Worm (Caenorhabditis elegans) whole organism, L4/young adult: ENCODE results near the gene snap-29.

Source experiments
- W03F9.2 ChIP-seq: fragments of 150-350 bp; optimal IDR thresholded peaks from 2 replicates; lab custom pipeline; 2014; ENCODE audit warnings: missing biosample characterization, missing genetic modification characterization
- dao-5 ChIP-seq: sonication (generic microtip); optimal IDR thresholded peaks from 2 replicates; lab custom pipeline; 2016; ENCODE audit warnings: missing genotype, missing genetic modification characterization, moderate library complexity, missing compliant biosample characterization
- him-1 ChIP-seq: sonication (generic microtip); optimal IDR thresholded peaks from 2 replicates; lab custom pipeline; 2016; ENCODE audit warnings: missing genotype, missing genetic modification reagents, missing genetic modification characterization, missing compliant biosample characterization

- TF ChIP-seq him-1 (tag; lab: Kevin White, UChicago) (no peak), W03F9.2 (tag; lab: Kevin White, UChicago) (no peak), dao-5 (no peak)
These were observed 42.4 kb upstream of the snap-29 start for ce11 chrIII:8733667-8734066.
